Fruit fly (Drosophila melanogaster) whole organism, wandering third instar larva: ENCODE data around the gene SkpC.

ENCODE experiments used
- Dfd ChIP-seq: fragments of >200 bp; optimal IDR thresholded peaks from 2 replicates; lab custom pipeline; 2017; ENCODE audit warnings: missing biosample characterization, missing genetic modification characterization
- HLH106 ChIP-seq: fragments of 200-800 bp; optimal IDR thresholded peaks from 3 replicates; lab custom pipeline; 2019; ENCODE audit warnings: missing biosample characterization, mild to moderate bottlenecking, missing genetic modification characterization, moderate library complexity
- Myc ChIP-seq: fragments of >200 bp; optimal IDR thresholded peaks from 2 replicates; lab custom pipeline; 2017
- br ChIP-seq: fragments of 200-800 bp; sonication (Bioruptor generic); optimal IDR thresholded peaks from 2 replicates; lab custom pipeline; 2016; ENCODE audit warnings: missing biosample characterization, missing genetic modification characterization
- foxo ChIP-seq, 2 experiments: fragments of 200-800 bp; sonication (Bioruptor generic); optimal IDR thresholded peaks; 2 replicates in 1 of 2; 3 replicates in 1 of 2; lab custom pipeline; 2016 to 2017; ENCODE audit warnings: missing biosample characterization in 2 of 2, missing genetic modification characterization in 2 of 2
- fru ChIP-seq: fragments of 200-800 bp; sonication (Bioruptor generic); optimal IDR thresholded peaks from 3 replicates; lab custom pipeline; 2016; ENCODE audit warnings: missing biosample characterization, mild to moderate bottlenecking, missing genetic modification characterization
- h ChIP-seq: fragments of 200-800 bp; sonication (Bioruptor generic); optimal IDR thresholded peaks from 3 replicates; lab custom pipeline; 2016; ENCODE audit warnings: missing biosample characterization, mild to moderate bottlenecking, missing genetic modification characterization
- jim ChIP-seq: fragments of 175-275, 200-325 bp; sonication (Bioruptor generic); optimal IDR thresholded peaks from 2 replicates; lab custom pipeline; 2016; ENCODE audit warnings: missing biosample characterization, mild to moderate bottlenecking, missing genetic modification characterization
- lola ChIP-seq: fragments of >200 bp; optimal IDR thresholded peaks from 2 replicates; lab custom pipeline; 2017; ENCODE audit warnings: missing biosample characterization, missing genetic modification characterization
- pan ChIP-seq: fragments of >200 bp; optimal IDR thresholded peaks from 2 replicates; lab custom pipeline; 2017
- psq ChIP-seq: fragments of 200-800 bp; sonication (Bioruptor generic); optimal IDR thresholded peaks from 3 replicates; lab custom pipeline; 2017; ENCODE audit warnings: missing biosample characterization, mild to moderate bottlenecking, missing genetic modification characterization, moderate library complexity
- sage ChIP-seq: fragments of 200-800 bp; sonication (Bioruptor generic); optimal IDR thresholded peaks from 2 replicates; lab custom pipeline; 2016; ENCODE audit warnings: missing biosample characterization, mild to moderate bottlenecking, missing genetic modification characterization
- tai ChIP-seq: sonication (Bioruptor generic); optimal IDR thresholded peaks from 2 replicates; lab custom pipeline; 2016; ENCODE audit warnings: missing biosample characterization, missing genetic modification characterization

DNA sequence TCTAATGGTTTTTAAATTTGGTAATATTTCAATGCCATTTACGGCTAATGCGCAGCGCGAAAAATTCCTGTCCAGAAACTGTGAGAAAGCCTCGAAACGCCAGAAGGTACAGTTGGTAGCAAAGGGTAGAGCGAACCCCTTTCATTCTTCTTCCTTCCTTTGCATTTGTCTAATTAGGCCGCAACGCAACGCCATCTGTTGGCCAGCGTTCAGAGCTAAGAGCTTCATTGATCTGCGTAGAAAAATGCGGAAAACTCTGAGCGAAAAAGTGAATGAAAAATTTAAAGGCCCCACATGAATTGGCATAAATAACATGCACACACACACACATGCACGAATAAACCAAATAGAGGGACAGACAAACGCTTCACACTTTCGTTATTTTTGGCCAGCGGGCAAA is 4.8 kb upstream of the SkpC start:
- TF ChIP-seq tai (GFP tag; lab: Kevin White, UChicago) (no peak), Dfd (GFP tag; lab: Kevin White, UChicago) (no peak), sage (GFP tag; lab: Kevin White, UChicago) (no peak), fru (no peak), h (GFP tag; lab: Kevin White, UChicago) (no peak), lola (GFP tag; lab: Kevin White, UChicago) (no peak), foxo (GFP tag; optimal IDR thresholded peaks at IDR 0.05; lab: Kevin White, UChicago) (no peak), jim (no peak), br (GFP tag; lab: Kevin White, UChicago) (no peak), psq (no peak), pan (lab: Kevin White, UChicago) (no peak), Myc (no peak), HLH106 (tag; lab: Kevin White, UChicago) (no peak)
